Fruit fly (Drosophila melanogaster): Measurements from ENCODE around the gene RhoGAP71E.

Gene RhoGAP71E

DNA sequence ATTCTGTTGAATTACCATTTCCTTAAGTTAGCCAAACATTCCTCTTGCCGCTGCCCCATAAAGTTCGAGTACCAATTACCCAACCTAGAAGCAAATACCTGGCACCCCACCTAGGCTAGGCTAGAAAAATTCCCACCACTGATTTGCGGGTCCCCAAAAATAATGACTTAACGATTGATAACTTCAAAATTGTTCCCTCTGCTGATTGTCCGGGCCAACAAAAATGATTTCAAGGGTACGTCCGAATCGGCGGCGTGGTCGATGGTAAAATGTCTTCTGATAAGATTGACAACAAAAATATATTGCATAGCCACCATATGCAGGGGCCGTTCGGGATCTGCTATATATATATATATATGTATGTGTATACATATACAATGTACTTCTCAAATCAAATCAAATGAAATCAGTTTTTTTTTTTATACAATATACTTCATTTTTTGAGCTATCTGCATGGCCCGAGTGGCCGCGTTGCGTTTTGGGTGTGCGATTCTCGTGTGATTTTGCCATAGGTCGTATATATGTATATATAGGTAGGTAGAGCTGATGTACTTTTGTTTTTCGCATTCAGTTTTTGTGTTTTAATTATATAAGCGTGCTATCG, 41.4 kb upstream of the RhoGAP71E start:
- TF ChIP-seq ssp (GFP tag; IDR thresholded peaks at IDR 0.05) (no peak), CG1233 (GFP tag; optimal IDR thresholded peaks at IDR 0.05) (no peak), zen2 (GFP tag; IDR thresholded peaks at IDR 0.05; ENCODE audit: partially characterized antibody) (no peak), H2.0 (GFP tag; IDR thresholded peaks at IDR 0.05) (no peak), CTCF (GFP tag; optimal IDR thresholded peaks at IDR 0.05) (no peak), eyg (GFP tag; optimal IDR thresholded peaks at IDR 0.05) (no peak), CG15696 (tag; optimal IDR thresholded peaks at IDR 0.05) (no peak), Rx (GFP tag; IDR thresholded peaks at IDR 0.05) (no peak), nerfin-1 (tag; optimal IDR thresholded peaks at IDR 0.05) (no peak), Fer3 (tag; optimal IDR thresholded peaks at IDR 0.05) (no peak), CG11247 (GFP tag; IDR thresholded peaks at IDR 0.05) (no peak), lab (GFP tag; optimal IDR thresholded peaks at IDR 0.05) (no peak), nmo (GFP tag; optimal IDR thresholded peaks at IDR 0.05) (no peak), Sox100B (GFP tag; optimal IDR thresholded peaks at IDR 0.05) (no peak), GATAe (GFP tag; conservative IDR thresholded peaks at IDR 0.05) (0 out of 2 replicates have a peak, but pooled peaks have one; percentile 18), CG3407 (GFP tag; optimal IDR thresholded peaks at IDR 0.05) (no peak), ap (GFP tag; IDR thresholded peaks at IDR 0.05) (no peak), corto (GFP tag; optimal IDR thresholded peaks at IDR 0.05) (peak; percentile 56), CG16779 (GFP tag; IDR thresholded peaks at IDR 0.05) (no peak), stc (GFP tag; IDR thresholded peaks at IDR 0.05) (no peak), cad (GFP tag; optimal IDR thresholded peaks at IDR 0.05) (no peak), Oli (tag; optimal IDR thresholded peaks at IDR 0.05) (no peak), CG4617 (GFP tag; optimal IDR thresholded peaks at IDR 0.05; ENCODE audit: borderline replicate concordance) (no peak), CG12942 (GFP tag; optimal IDR thresholded peaks at IDR 0.05) (no peak), hkb (optimal IDR thresholded peaks at IDR 0.05) (no peak), hkb (GFP tag; IDR thresholded peaks at IDR 0.05) (no peak), CG12769 (tag; optimal IDR thresholded peaks at IDR 0.05) (peak; percentile 2), CG2678 (tag; optimal IDR thresholded peaks at IDR 0.05) (no peak), CG3065 (GFP tag; optimal IDR thresholded peaks at IDR 0.05) (no peak), unc-4 (GFP tag; IDR thresholded peaks at IDR 0.05; ENCODE audit: partially characterized antibody) (no peak), CG6791 (GFP tag; IDR thresholded peaks at IDR 0.05; ENCODE audit: partially characterized antibody) (no peak), exex (tag; optimal IDR thresholded peaks at IDR 0.05) (peak; percentile 80), sug (tag; optimal IDR thresholded peaks at IDR 0.05) (peak; percentile 72), CG2120 (GFP tag; optimal IDR thresholded peaks at IDR 0.05) (no peak), CG4707 (GFP tag; optimal IDR thresholded peaks at IDR 0.05) (no peak), chinmo (GFP tag; IDR thresholded peaks at IDR 0.05; ENCODE audit: partially characterized antibody) (0 out of 4 replicates have a peak, but pooled peaks have one; percentile 59), CG43689 (GFP tag; IDR thresholded peaks at IDR 0.05) (no peak), CG10366 (GFP tag; IDR thresholded peaks at IDR 0.05) (no peak), CG30020 (tag; optimal IDR thresholded peaks at IDR 0.05) (no peak), C15 (GFP tag; IDR thresholded peaks at IDR 0.05) (no peak), CG1603 (tag; optimal IDR thresholded peaks at IDR 0.05) (no peak), Fer2 (tag; optimal IDR thresholded peaks at IDR 0.05) (no peak), sd (tag; optimal IDR thresholded peaks at IDR 0.05) (peak; percentile 41), mirr (GFP tag; optimal IDR thresholded peaks at IDR 0.05) (peak; percentile 23), Side (GFP tag; optimal IDR thresholded peaks at IDR 0.05) (no peak), grn (GFP tag; optimal IDR thresholded peaks at IDR 0.05) (peak; percentile 29), CG18764 (GFP tag; optimal IDR thresholded peaks at IDR 0.05) (no peak), CG4854 (GFP tag; optimal IDR thresholded peaks at IDR 0.05) (no peak), CG34422 (GFP tag; IDR thresholded peaks at IDR 0.05) (no peak), CG10543 (GFP tag; optimal IDR thresholded peaks at IDR 0.05) (no peak)

Data from whole organism, embryonic.